Worm (Caenorhabditis elegans): ENCODE results near the gene fbxl-4.

DNA sequence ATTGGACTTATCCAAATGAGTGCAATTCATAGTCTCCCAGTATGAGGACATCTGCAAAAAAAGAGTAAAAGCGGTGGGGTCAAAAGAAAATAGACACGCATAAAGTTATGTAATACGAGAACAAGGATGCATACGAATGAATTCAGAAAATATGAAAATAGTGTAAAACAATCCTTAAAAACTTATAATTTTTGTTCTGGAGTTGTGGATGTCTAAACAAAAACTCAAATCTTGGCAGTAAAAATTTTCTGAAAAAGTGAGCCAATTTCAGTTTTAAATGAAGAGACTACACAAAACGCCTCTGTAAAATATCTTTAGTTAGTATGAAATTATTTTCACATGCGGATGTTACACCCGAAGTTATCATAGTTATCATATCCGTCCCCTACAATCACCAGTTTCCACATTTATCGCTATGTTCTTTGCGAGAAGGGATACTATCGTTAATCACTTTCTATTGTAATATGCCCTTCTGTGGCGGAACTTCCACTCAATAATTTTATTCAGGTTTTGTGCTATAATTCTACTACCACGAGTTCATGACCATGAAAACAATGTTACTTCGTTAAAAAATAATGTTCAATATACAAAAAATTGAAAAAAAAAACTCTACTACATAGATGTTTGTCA, 52.1 kb downstream of the fbxl-4 start, which contains the start of gene nhr-120:
- no peak for TF ChIP-seq unc-62 (GFP tag; optimal IDR thresholded peaks at IDR 0.05)
- TF ChIP-seq hmg-1.2 (GFP tag; IDR thresholded peaks at IDR 0.05) = no peak
- no peak for TF ChIP-seq akir-1 (GFP tag; optimal IDR thresholded peaks at IDR 0.05)

Measured in whole organism, young adult.